Fruit fly (Drosophila melanogaster) whole organism, pupa: ENCODE results near the gene G6P.

Experiments used
- CG10348 ChIP-seq: fragments of 200-800 bp; sonication (Bioruptor generic); IDR thresholded peaks from 2 replicates; pipeline ENCODE4 v1.3.6; 2022; ENCODE audit warnings: missing biosample characterization, missing genetic modification characterization
- CG12605 ChIP-seq: fragments of 200-800 bp; sonication (Bioruptor generic); IDR thresholded peaks from 2 replicates; pipeline ENCODE4 v1.3.6; 2022; ENCODE audit warnings: missing biosample characterization, missing genetic modification characterization
- CG13204 ChIP-seq: fragments of 200-800 bp; sonication (Bioruptor generic); optimal IDR thresholded peaks from 2 replicates; lab custom pipeline; 2018; ENCODE audit warnings: missing biosample characterization, mild to moderate bottlenecking, missing genetic modification characterization, moderate library complexity
- CG14655 ChIP-seq: fragments of 200-800 bp; sonication (Bioruptor generic); optimal IDR thresholded peaks from 3 replicates; lab custom pipeline; 2017; ENCODE audit warnings: mild to moderate bottlenecking, missing biosample characterization, missing genetic modification reagents, missing genetic modification characterization
- CG15710 ChIP-seq: fragments of 200-800 bp; sonication (Bioruptor generic); optimal IDR thresholded peaks from 2 replicates; lab custom pipeline; 2018; ENCODE audit warnings: missing biosample characterization, mild to moderate bottlenecking, missing genetic modification characterization, moderate library complexity
- CG17806 ChIP-seq: fragments of 200-800 bp; sonication (Bioruptor generic); optimal IDR thresholded peaks from 2 replicates; lab custom pipeline; 2018; ENCODE audit warnings: missing biosample characterization, mild to moderate bottlenecking, missing genetic modification characterization, moderate library complexity
- CG32121 ChIP-seq: fragments of 200-800 bp; sonication (Bioruptor generic); IDR thresholded peaks from 2 replicates; pipeline ENCODE4 v1.3.6; 2022; ENCODE audit warnings: missing biosample characterization, missing genetic modification characterization
- CG34367 ChIP-seq: fragments of 200-800 bp; sonication (Bioruptor generic); optimal IDR thresholded peaks from 2 replicates; lab custom pipeline; 2018; ENCODE audit warnings: missing biosample characterization, mild to moderate bottlenecking, missing genetic modification characterization
- CG4496 ChIP-seq: fragments of 200-800 bp; sonication (Bioruptor generic); IDR thresholded peaks from 3 replicates; pipeline ENCODE4 v1.3.6; 2022; ENCODE audit warnings: missing biosample characterization, missing genetic modification characterization
- CG8159 ChIP-seq: fragments of 200-800 bp; sonication (Bioruptor generic); optimal IDR thresholded peaks from 3 replicates; lab custom pipeline; 2018; ENCODE audit warnings: missing biosample characterization, mild to moderate bottlenecking, missing genetic modification characterization, moderate library complexity
- CG8301 ChIP-seq: fragments of 200-800 bp; sonication (Bioruptor generic); optimal IDR thresholded peaks from 2 replicates; lab custom pipeline; 2018; ENCODE audit warnings: missing biosample characterization, mild to moderate bottlenecking, missing genetic modification characterization
- CG9948 ChIP-seq: fragments of 200-800 bp; sonication (Bioruptor generic); optimal IDR thresholded peaks from 2 replicates; lab custom pipeline; 2018; ENCODE audit warnings: missing biosample characterization, mild to moderate bottlenecking, missing genetic modification characterization, moderate library complexity
- D1 ChIP-seq: fragments of 200-800 bp; sonication (Bioruptor generic); optimal IDR thresholded peaks from 2 replicates; lab custom pipeline; 2018; ENCODE audit warnings: missing biosample characterization, mild to moderate bottlenecking, missing genetic modification characterization, moderate library complexity
- EcR ChIP-seq: fragments of 200-800 bp; sonication (Bioruptor generic); optimal IDR thresholded peaks from 3 replicates; lab custom pipeline; 2019; ENCODE audit warnings: missing biosample characterization, missing genetic modification characterization, mild to moderate bottlenecking, moderate library complexity, missing genetic modification reagents
- Ets98B ChIP-seq: fragments of 200-800 bp; sonication (Bioruptor generic); IDR thresholded peaks from 2 replicates; pipeline ENCODE4 v1.3.6; 2022; ENCODE audit warnings: missing biosample characterization, missing genetic modification characterization
- Pif1A ChIP-seq: fragments of 200-800 bp; sonication (Bioruptor generic); optimal IDR thresholded peaks from 3 replicates; lab custom pipeline; 2016; ENCODE audit warnings: missing biosample characterization, missing genetic modification characterization
- Pif1B ChIP-seq: fragments of 200-800 bp; sonication (Bioruptor generic); optimal IDR thresholded peaks from 3 replicates; lab custom pipeline; 2016; ENCODE audit warnings: missing biosample characterization, missing genetic modification characterization
- Snoo ChIP-seq: fragments of 200-800 bp; sonication (Bioruptor generic); optimal IDR thresholded peaks from 3 replicates; lab custom pipeline; 2017; ENCODE audit warnings: missing biosample characterization, mild to moderate bottlenecking, missing genetic modification characterization, inconsistent platforms
- fd96Ca ChIP-seq: fragments of 200-800 bp; sonication (Bioruptor generic); IDR thresholded peaks from 3 replicates; pipeline ENCODE4 v1.3.6; 2022; ENCODE audit warnings: missing biosample characterization, missing genetic modification characterization
- gl ChIP-seq: fragments of 200-800 bp; sonication (Bioruptor generic); optimal IDR thresholded peaks from 2 replicates; lab custom pipeline; 2018; ENCODE audit warnings: missing biosample characterization, mild to moderate bottlenecking, missing genetic modification characterization
- rn ChIP-seq: fragments of 200-800 bp; sonication (Bioruptor generic); IDR thresholded peaks from 2 replicates; pipeline ENCODE4 v1.3.6; 2022; ENCODE audit warnings: missing biosample characterization, missing genetic modification characterization

The G6P gene

DNA sequence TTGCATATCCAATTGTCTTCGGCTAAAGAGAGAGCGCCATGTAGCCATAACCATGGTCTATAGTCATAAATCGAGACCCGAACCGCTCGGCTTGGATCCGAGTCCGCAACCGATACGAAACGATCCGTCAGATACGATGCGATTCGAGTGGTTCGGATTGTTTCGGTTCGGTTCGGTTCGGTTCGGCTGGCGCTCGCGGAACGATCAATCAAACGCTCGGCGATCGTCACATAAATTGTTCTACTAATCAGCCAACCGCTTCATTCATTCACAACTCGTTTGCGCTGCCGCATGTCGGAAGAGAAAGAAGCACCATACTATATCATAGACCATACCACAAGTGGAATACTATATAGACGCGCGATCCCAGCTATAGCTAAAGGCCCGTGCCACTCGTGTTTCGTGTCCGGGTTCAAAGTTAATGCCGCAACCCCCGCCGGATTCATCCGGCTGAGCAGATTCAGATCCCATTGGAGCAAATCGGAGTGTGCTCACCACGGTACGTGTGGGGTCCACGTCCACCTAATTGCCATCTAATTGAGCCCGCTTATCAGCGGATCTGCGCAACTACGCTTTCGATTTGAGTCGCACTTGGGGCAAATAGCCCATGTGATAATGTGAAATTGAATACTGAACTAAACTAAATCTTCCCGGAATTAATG lies 7.4 kb downstream of the G6P start:
- TF ChIP-seq CG12605 (GFP tag; lab: Robert Waterston, UW): peak; percentile 44
- TF ChIP-seq Ets98B: peak; percentile 37; the same call in 1 of the 2 replicates
- TF ChIP-seq CG8301: no peak
- peak; percentile 67 for TF ChIP-seq CG4496
- TF ChIP-seq rn: no peak
- no peak for TF ChIP-seq CG32121 (GFP tag; lab: Robert Waterston, UW)
- TF ChIP-seq CG13204 (GFP tag; lab: Kevin White, UChicago): peak; percentile 54

DNA sequence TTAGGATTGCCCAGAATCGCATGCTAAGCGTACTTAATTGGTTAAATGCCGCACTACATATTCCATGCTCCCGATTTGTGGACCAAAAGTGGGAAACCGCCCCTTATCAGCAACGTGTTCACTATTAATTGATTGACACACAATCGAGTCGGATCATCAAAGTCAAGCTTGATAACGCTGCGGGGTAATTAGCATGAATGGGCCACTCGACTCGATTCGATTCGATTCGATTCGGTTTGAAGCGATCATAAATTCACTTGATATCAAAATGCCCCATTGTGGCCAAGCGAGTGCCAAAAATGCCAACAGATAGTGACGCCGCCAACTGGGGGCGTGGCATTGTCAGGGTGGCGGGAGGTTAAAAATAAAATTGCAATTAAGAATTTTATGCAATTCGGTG lies 8.0 kb downstream of the G6P start:
- TF ChIP-seq EcR (GFP tag; lab: Kevin White, UChicago) (no peak), CG12605 (GFP tag; lab: Robert Waterston, UW) (no peak), CG13204 (GFP tag; lab: Kevin White, UChicago) (no peak), CG8159 (tag; lab: Kevin White, UChicago) (no peak), CG14655 (GFP tag; lab: Kevin White, UChicago) (no peak), CG10348 (GFP tag; lab: Robert Waterston, UW) (no peak), Ets98B (no peak), CG32121 (GFP tag; lab: Robert Waterston, UW) (no peak), CG9948 (tag; lab: Kevin White, UChicago) (no peak), CG4496 (no peak), CG8301 (no peak), rn (no peak), gl (tag; lab: Kevin White, UChicago) (no peak), Pif1B (GFP tag; lab: Kevin White, UChicago) (no peak)

DNA sequence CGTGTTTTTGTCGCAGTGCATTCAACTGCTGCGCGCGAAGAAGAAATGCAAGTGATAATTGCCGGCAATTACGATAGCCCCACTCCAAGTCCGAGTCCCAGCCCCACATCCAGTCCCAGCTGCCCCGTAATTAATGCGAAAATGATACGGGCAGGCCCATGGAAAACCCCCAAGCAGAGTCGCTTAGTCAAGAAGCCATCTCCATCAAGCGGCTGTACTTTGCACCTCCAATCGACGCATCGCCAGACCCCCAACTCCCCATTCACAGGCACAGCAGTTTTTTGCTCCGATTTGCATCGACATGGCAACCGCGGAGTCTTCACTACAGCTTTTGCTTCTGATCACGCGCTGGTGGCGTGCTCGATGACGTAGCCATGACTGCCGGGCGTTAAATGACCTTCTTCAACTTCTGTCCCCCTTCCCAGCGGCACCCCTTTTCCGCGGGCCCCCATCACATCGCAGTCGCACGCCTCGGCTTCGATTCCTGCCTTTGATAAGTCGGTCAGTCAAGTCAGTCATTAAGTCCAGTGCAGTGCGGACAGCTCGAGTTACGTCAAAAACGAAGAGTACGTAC lies 9.3 kb downstream of the G6P start:
- no peak for TF ChIP-seq CG32121 (GFP tag; lab: Robert Waterston, UW)
- peak; percentile 20 for TF ChIP-seq Pif1B (GFP tag; lab: Kevin White, UChicago)
- TF ChIP-seq CG15710 (tag; lab: Kevin White, UChicago): peak; percentile 1
- TF ChIP-seq CG13204 (GFP tag; lab: Kevin White, UChicago): peak; percentile 91
- TF ChIP-seq CG8159 (tag; lab: Kevin White, UChicago): peak; percentile 30
- peak; percentile 29 for TF ChIP-seq Snoo (tag; lab: Kevin White, UChicago)
- no peak for TF ChIP-seq fd96Ca (GFP tag; lab: Robert Waterston, UW)
- no peak for TF ChIP-seq CG9948 (tag; lab: Kevin White, UChicago)
- TF ChIP-seq Ets98B: peak; percentile 44; the same call in 1 of the 2 replicates
- no peak for TF ChIP-seq CG10348 (GFP tag; lab: Robert Waterston, UW)
- peak; percentile 34 for TF ChIP-seq CG34367
- TF ChIP-seq CG4496: 0 out of 3 replicates have a peak, but pooled peaks have one; percentile 38
- peak; percentile 45 for TF ChIP-seq CG14655 (GFP tag; lab: Kevin White, UChicago)
- TF ChIP-seq CG17806: no peak
- peak; percentile 17 for TF ChIP-seq CG8301
- TF ChIP-seq D1: no peak
- peak; percentile 88 for TF ChIP-seq gl (tag; lab: Kevin White, UChicago)
- TF ChIP-seq rn: no peak
- TF ChIP-seq Pif1A (GFP tag; lab: Kevin White, UChicago): peak; percentile 21
- no peak for TF ChIP-seq CG12605 (GFP tag; lab: Robert Waterston, UW)
- peak; percentile 95 for TF ChIP-seq EcR (GFP tag; lab: Kevin White, UChicago)

DNA sequence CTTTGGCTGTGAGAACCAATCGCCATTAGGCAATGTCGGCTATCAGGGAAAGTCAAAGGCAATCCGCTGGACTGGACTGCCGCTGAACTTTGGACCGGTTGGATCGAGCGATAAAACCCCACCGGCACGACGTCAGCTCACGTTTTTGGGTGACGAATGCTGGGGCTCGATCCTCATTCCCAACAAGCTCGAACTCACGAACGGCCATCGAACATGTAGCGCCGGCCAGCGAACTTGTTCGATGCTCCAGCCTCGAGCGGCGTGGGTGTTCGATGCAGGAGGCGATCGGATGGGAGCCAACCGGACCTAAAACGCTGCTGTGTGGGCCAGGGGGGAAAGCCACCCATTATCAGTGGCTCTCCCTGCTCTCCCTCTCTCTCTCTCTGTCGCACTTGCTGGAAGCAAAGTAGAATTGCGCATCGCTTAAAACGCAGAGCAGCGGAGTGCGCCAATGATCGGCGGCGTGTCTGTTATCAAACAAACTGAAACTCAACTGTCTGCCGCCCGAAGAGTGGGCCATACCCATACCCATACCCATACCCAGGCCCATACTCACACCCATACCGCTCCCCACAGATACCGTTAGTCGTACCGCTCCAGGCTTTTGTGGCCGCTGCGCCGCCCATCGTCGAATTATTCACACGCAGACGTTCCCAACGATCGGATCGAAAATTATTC lies 10.8 kb downstream of the G6P start, which contains the start of gene daw:
Gene daw, plus strand, starts transcription at position 628 of the 678 bp plus-strand sequence.
- peak; percentile 77 for TF ChIP-seq Pif1A (GFP tag; lab: Kevin White, UChicago)
- peak; percentile 79 for TF ChIP-seq Pif1B (GFP tag; lab: Kevin White, UChicago)
- peak; percentile 61 for TF ChIP-seq CG12605 (GFP tag; lab: Robert Waterston, UW)
- peak; percentile 88 for TF ChIP-seq gl (tag; lab: Kevin White, UChicago)
- TF ChIP-seq rn: no peak
- peak; percentile 27 for TF ChIP-seq CG8159 (tag; lab: Kevin White, UChicago)
- no peak for TF ChIP-seq CG10348 (GFP tag; lab: Robert Waterston, UW)
- peak; percentile 10 for TF ChIP-seq CG17806
- TF ChIP-seq CG15710 (tag; lab: Kevin White, UChicago): no peak
- peak; percentile 85 for TF ChIP-seq CG4496
- peak; percentile 41 for TF ChIP-seq CG34367
- TF ChIP-seq CG13204 (GFP tag; lab: Kevin White, UChicago): peak; percentile 99
- peak; percentile 55 for TF ChIP-seq CG14655 (GFP tag; lab: Kevin White, UChicago)
- TF ChIP-seq CG9948 (tag; lab: Kevin White, UChicago): no peak
- TF ChIP-seq EcR (GFP tag; lab: Kevin White, UChicago): peak; percentile 27
- 0 out of 2 replicates have a peak, but pooled peaks have one; percentile 26 for TF ChIP-seq CG32121 (GFP tag; lab: Robert Waterston, UW)
- TF ChIP-seq CG8301: peak; percentile 42
- TF ChIP-seq D1: no peak
- TF ChIP-seq Ets98B: peak; percentile 72
- TF ChIP-seq Snoo (tag; lab: Kevin White, UChicago): peak; percentile 49
- TF ChIP-seq, all 21 proteins: peak for 15

DNA sequence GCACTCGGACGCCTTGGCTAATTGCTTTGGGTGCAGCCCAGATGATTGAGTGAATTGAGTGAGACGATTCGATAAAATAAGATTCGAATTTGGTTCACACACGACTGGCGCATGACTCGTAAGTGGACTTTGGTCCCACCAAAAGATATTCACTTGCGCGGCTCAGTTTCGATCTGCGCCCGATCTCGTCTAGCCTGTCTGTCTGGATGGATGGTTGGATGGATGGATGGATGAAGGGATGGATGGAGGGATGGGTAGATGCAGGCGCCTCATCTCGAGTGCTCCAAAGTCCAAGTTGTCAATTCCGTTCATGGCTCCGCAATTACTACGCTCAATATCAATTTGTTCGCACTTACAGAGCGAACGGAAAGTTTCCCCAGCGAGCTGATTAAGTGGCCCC lies 13.0 kb downstream of the G6P start:
- no peak for TF ChIP-seq CG10348 (GFP tag; lab: Robert Waterston, UW)
- TF ChIP-seq fd96Ca (GFP tag; lab: Robert Waterston, UW): peak; percentile 46; the same call in 1 of the 3 replicates
- peak; percentile 64 for TF ChIP-seq CG14655 (GFP tag; lab: Kevin White, UChicago)
- no peak for TF ChIP-seq D1
- TF ChIP-seq Snoo (tag; lab: Kevin White, UChicago): peak; percentile 25
- TF ChIP-seq CG8159 (tag; lab: Kevin White, UChicago): peak; percentile 36
- peak; percentile 35 for TF ChIP-seq CG15710 (tag; lab: Kevin White, UChicago)
- peak; percentile 28 for TF ChIP-seq CG17806
- peak; percentile 79 for TF ChIP-seq CG13204 (GFP tag; lab: Kevin White, UChicago)
- peak; percentile 45; the same call in 1 of the 3 replicates for TF ChIP-seq CG4496
- peak; percentile 39 for TF ChIP-seq Pif1A (GFP tag; lab: Kevin White, UChicago)
- peak; percentile 87 for TF ChIP-seq gl (tag; lab: Kevin White, UChicago)
- TF ChIP-seq EcR (GFP tag; lab: Kevin White, UChicago): peak; percentile 27
- TF ChIP-seq CG12605 (GFP tag; lab: Robert Waterston, UW): peak; percentile 68; the same call in 1 of the 2 replicates
- TF ChIP-seq CG9948 (tag; lab: Kevin White, UChicago): no peak
- TF ChIP-seq rn: no peak
- peak; percentile 51; the same call in 1 of the 2 replicates for TF ChIP-seq Ets98B
- peak; percentile 24 for TF ChIP-seq Pif1B (GFP tag; lab: Kevin White, UChicago)
- TF ChIP-seq CG34367: peak; percentile 46
- peak; percentile 46 for TF ChIP-seq CG8301
- no peak for TF ChIP-seq CG32121 (GFP tag; lab: Robert Waterston, UW)
